Worm (Caenorhabditis elegans) whole organism, mixed stage, embryonic: ENCODE measurements around the gene M04B2.7.

Experiments used
- blmp-1 ChIP-seq: fragments of 150-350 bp; optimal IDR thresholded peaks from 2 replicates; lab custom pipeline; 2014; ENCODE audit warnings: missing biosample characterization, missing genetic modification characterization
- ces-1 ChIP-seq: fragments of 150-350 bp; optimal IDR thresholded peaks from 2 replicates; lab custom pipeline; 2014; ENCODE audit warnings: missing biosample characterization, missing genetic modification reagents, missing genetic modification characterization
- flh-1 ChIP-seq: fragments of 200-800 bp; sonication (Bioruptor generic); optimal IDR thresholded peaks from 2 replicates; lab custom pipeline; 2018; ENCODE audit warnings: mild to moderate bottlenecking, missing genetic modification characterization, moderate library complexity, missing compliant biosample characterization
- lin-13 ChIP-seq: fragments of 150-350 bp; optimal IDR thresholded peaks from 2 replicates; lab custom pipeline; 2014; ENCODE audit warnings: missing biosample characterization, missing genetic modification characterization
- nhr-12 ChIP-seq: fragments of 150-350 bp; optimal IDR thresholded peaks from 2 replicates; lab custom pipeline; 2014; ENCODE audit warnings: missing biosample characterization, missing genetic modification characterization
- nhr-28 ChIP-seq: fragments of 150-350 bp; optimal IDR thresholded peaks from 2 replicates; lab custom pipeline; 2014; ENCODE audit warnings: missing biosample characterization, missing genetic modification characterization
- nhr-76 ChIP-seq: sonication (generic microtip); optimal IDR thresholded peaks from 2 replicates; lab custom pipeline; 2017; ENCODE audit warnings: missing biosample characterization, missing genetic modification characterization
- pha-4 ChIP-seq: fragments of 150-350 bp; optimal IDR thresholded peaks from 2 replicates; lab custom pipeline; 2018; ENCODE audit warnings: missing biosample characterization, missing genetic modification reagents, missing genetic modification characterization
- unc-39 ChIP-seq: fragments of 150-350 bp; optimal IDR thresholded peaks from 2 replicates; lab custom pipeline; 2014; ENCODE audit warnings: missing biosample characterization, missing genetic modification characterization
- unc-62 ChIP-seq: fragments of 150-350 bp; optimal IDR thresholded peaks from 2 replicates; lab custom pipeline; 2014; ENCODE audit warnings: missing biosample characterization, missing genetic modification reagents, missing genetic modification characterization

- TF ChIP-seq unc-39 (tag; lab: Kevin White, UChicago) (no peak), flh-1 (GFP tag; lab: Kevin White, UChicago) (no peak), nhr-28 (no peak), lin-13 (no peak), blmp-1 (no peak), unc-62 (GFP tag; lab: Kevin White, UChicago) (no peak), nhr-76 (tag; lab: Kevin White, UChicago) (no peak), ces-1 (no peak), pha-4 (tag; lab: Kevin White, UChicago) (no peak), nhr-12 (tag; lab: Kevin White, UChicago) (no peak)
Measured at ce11 chrIV:11582450-11583166, 34.0 kb upstream of the M04B2.7 start.
